Worm (Caenorhabditis elegans) whole organism, L2 larva: ENCODE results near the gene T07F12.1.

ENCODE experiments used
- C34F6.9 ChIP-seq: fragments of 150-350 bp; optimal IDR thresholded peaks from 2 replicates; lab custom pipeline; 2014; ENCODE audit warnings: missing biosample characterization, missing genetic modification characterization
- F13H6.1 ChIP-seq: sonication (generic microtip); optimal IDR thresholded peaks from 2 replicates; lab custom pipeline; 2016; ENCODE audit warnings: missing genetic modification characterization, missing compliant biosample characterization
- Y55F3AM.14 ChIP-seq: fragments of 200-800 bp; sonication (Bioruptor generic); optimal IDR thresholded peaks from 2 replicates; lab custom pipeline; 2018; ENCODE audit warnings: mild to moderate bottlenecking, missing genetic modification characterization, missing compliant biosample characterization
- alr-1 ChIP-seq: fragments of 150-350 bp; optimal IDR thresholded peaks from 2 replicates; lab custom pipeline; 2014; ENCODE audit warnings: missing biosample characterization, missing genetic modification characterization
- aly-2 ChIP-seq: fragments of 150-350 bp; optimal IDR thresholded peaks from 2 replicates; lab custom pipeline; 2014; ENCODE audit warnings: missing biosample characterization, missing genetic modification characterization
- ama-1 ChIP-seq: fragments of 150-350 bp; optimal IDR thresholded peaks from 2 replicates; lab custom pipeline; 2018; ENCODE audit warnings: inconsistent platforms
- blmp-1 ChIP-seq: sonication (generic microtip); optimal IDR thresholded peaks from 2 replicates; lab custom pipeline; 2017; ENCODE audit warnings: missing genetic modification characterization, mild to moderate bottlenecking, missing compliant biosample characterization, antibody characterized with exemption, moderate library complexity; ENCODE audit not compliant: insufficient read depth
- ceh-16 ChIP-seq: fragments of 150-350 bp; optimal IDR thresholded peaks from 2 replicates; lab custom pipeline; 2014; ENCODE audit warnings: missing biosample characterization, missing genetic modification characterization
- crh-2 ChIP-seq: sonication (generic microtip); optimal IDR thresholded peaks from 2 replicates; lab custom pipeline; 2017; ENCODE audit warnings: missing biosample characterization, missing genetic modification characterization
- dmd-4 ChIP-seq: sonication (generic microtip); optimal IDR thresholded peaks from 2 replicates; lab custom pipeline; 2017; ENCODE audit warnings: missing biosample characterization, missing genetic modification characterization
- egl-27 ChIP-seq: sonication (generic microtip); optimal IDR thresholded peaks from 3 replicates; lab custom pipeline; 2017; ENCODE audit warnings: missing biosample characterization, missing genetic modification reagents, missing genetic modification characterization
- elt-1 ChIP-seq: fragments of 150-350 bp; optimal IDR thresholded peaks from 2 replicates; lab custom pipeline; 2014; ENCODE audit warnings: missing biosample characterization, missing genetic modification characterization
- elt-3 ChIP-seq: sonication (generic microtip); optimal IDR thresholded peaks from 2 replicates; lab custom pipeline; 2017; ENCODE audit warnings: missing biosample characterization, missing genetic modification characterization
- fos-1 ChIP-seq: fragments of 150-350 bp; optimal IDR thresholded peaks from 2 replicates; lab custom pipeline; 2014; ENCODE audit warnings: missing biosample characterization, missing genetic modification characterization
- gmeb-1 ChIP-seq: fragments of 150-350 bp; optimal IDR thresholded peaks from 2 replicates; lab custom pipeline; 2014; ENCODE audit warnings: missing biosample characterization, missing genetic modification characterization
- lin-11 ChIP-seq: fragments of 150-350 bp; sonication (generic microtip); optimal IDR thresholded peaks from 2 replicates; lab custom pipeline; 2014; ENCODE audit warnings: missing biosample characterization, missing genetic modification characterization, inconsistent platforms, mixed read lengths
- lin-13 ChIP-seq: fragments of 150-350 bp; optimal IDR thresholded peaks from 2 replicates; lab custom pipeline; 2014; ENCODE audit warnings: missing biosample characterization, missing genetic modification reagents, missing genetic modification characterization
- lin-39 ChIP-seq: fragments of 150-350 bp; optimal IDR thresholded peaks from 2 replicates; lab custom pipeline; 2014; ENCODE audit warnings: missing biosample characterization, missing genetic modification reagents, missing genetic modification characterization
- lsy-2 ChIP-seq, 2 experiments: fragments of 150-350 bp in 1 of 2; sonication (generic microtip) in 1 of 2; optimal IDR thresholded peaks; 2 replicates each; lab custom pipeline; 2014 to 2017; ENCODE audit warnings: missing biosample characterization in 2 of 2, missing genetic modification characterization in 2 of 2
- mab-5 ChIP-seq: fragments of 150-350 bp; optimal IDR thresholded peaks from 2 replicates; lab custom pipeline; 2014; ENCODE audit warnings: missing biosample characterization, missing genetic modification characterization
- mdl-1 ChIP-seq, 2 experiments: fragments of 150-350 bp in 1 of 2; sonication (generic microtip) in 1 of 2; optimal IDR thresholded peaks; 2 replicates each; lab custom pipeline; 2017; ENCODE audit warnings: missing biosample characterization in 2 of 2, missing genetic modification characterization in 2 of 2
- nhr-10 ChIP-seq: sonication (generic microtip); optimal IDR thresholded peaks from 2 replicates; lab custom pipeline; 2017; ENCODE audit warnings: missing biosample characterization, missing genetic modification characterization
- nhr-11 ChIP-seq: fragments of 150-350 bp; optimal IDR thresholded peaks from 2 replicates; lab custom pipeline; 2014; ENCODE audit warnings: missing biosample characterization, missing genetic modification characterization
- nhr-12 ChIP-seq: fragments of 150-350 bp; optimal IDR thresholded peaks from 2 replicates; lab custom pipeline; 2014; ENCODE audit warnings: missing biosample characterization, missing genetic modification characterization
- nhr-129 ChIP-seq: fragments of 150-350 bp; optimal IDR thresholded peaks from 2 replicates; lab custom pipeline; 2014; ENCODE audit warnings: missing biosample characterization, missing genetic modification characterization
- nhr-21 ChIP-seq: fragments of 150-350 bp; optimal IDR thresholded peaks from 2 replicates; lab custom pipeline; 2014; ENCODE audit warnings: missing biosample characterization, missing genetic modification characterization
- nhr-237 ChIP-seq: fragments of 150-350 bp; optimal IDR thresholded peaks from 2 replicates; lab custom pipeline; 2014; ENCODE audit warnings: missing biosample characterization, missing genetic modification characterization
- nhr-25 ChIP-seq: fragments of 150-350 bp; sonication (generic microtip); optimal IDR thresholded peaks from 3 replicates; lab custom pipeline; 2014; ENCODE audit warnings: missing biosample characterization, missing genetic modification characterization
- nhr-6 ChIP-seq: fragments of 150-350 bp; optimal IDR thresholded peaks from 2 replicates; lab custom pipeline; 2014; ENCODE audit warnings: missing biosample characterization, missing genetic modification characterization
- nhr-77 ChIP-seq: fragments of 150-350 bp; optimal IDR thresholded peaks from 2 replicates; lab custom pipeline; 2014; ENCODE audit warnings: missing biosample characterization, missing genetic modification characterization
- peb-1 ChIP-seq: fragments of 150-350 bp; optimal IDR thresholded peaks from 2 replicates; lab custom pipeline; 2014; ENCODE audit warnings: missing biosample characterization, missing genetic modification characterization
- sem-4 ChIP-seq: fragments of 150-350 bp; optimal IDR thresholded peaks from 2 replicates; lab custom pipeline; 2014; ENCODE audit warnings: missing biosample characterization, missing genetic modification reagents, missing genetic modification characterization
- skn-1 ChIP-seq: sonication (generic microtip); optimal IDR thresholded peaks from 2 replicates; lab custom pipeline; 2017; ENCODE audit warnings: missing biosample characterization, missing genetic modification characterization
- sma-3 ChIP-seq: sonication (generic microtip); optimal IDR thresholded peaks from 2 replicates; lab custom pipeline; 2016; ENCODE audit warnings: missing genetic modification reagents, missing genetic modification characterization, missing compliant biosample characterization
- snpc-4 ChIP-seq: fragments of 150-350 bp; optimal IDR thresholded peaks from 2 replicates; lab custom pipeline; 2014; ENCODE audit warnings: missing biosample characterization, missing genetic modification characterization
- unc-39 ChIP-seq: fragments of 150-350 bp; optimal IDR thresholded peaks from 2 replicates; lab custom pipeline; 2014; ENCODE audit warnings: missing biosample characterization, missing genetic modification characterization
- unc-55 ChIP-seq: fragments of 150-350 bp; sonication (generic microtip); optimal IDR thresholded peaks from 3 replicates; lab custom pipeline; 2014; ENCODE audit warnings: missing biosample characterization, missing genetic modification reagents, missing genetic modification characterization
- unc-62 ChIP-seq: fragments of 150-350 bp; optimal IDR thresholded peaks from 2 replicates; lab custom pipeline; 2014; ENCODE audit warnings: missing biosample characterization, missing genetic modification reagents, missing genetic modification characterization
- zag-1 ChIP-seq: fragments of 150-350 bp; optimal IDR thresholded peaks from 2 replicates; lab custom pipeline; 2014; ENCODE audit warnings: missing biosample characterization, missing genetic modification characterization
- ztf-1 ChIP-seq: fragments of 200-800 bp; sonication (Bioruptor generic); conservative IDR thresholded peaks from 2 replicates; pipeline ENCODE4 v1.3.6; 2022; ENCODE audit warnings: missing genetic modification characterization, missing compliant biosample characterization
- ztf-4 ChIP-seq: fragments of 150-350 bp; optimal IDR thresholded peaks from 2 replicates; lab custom pipeline; 2014; ENCODE audit warnings: missing biosample characterization, missing genetic modification characterization

The T07F12.1 gene

DNA sequence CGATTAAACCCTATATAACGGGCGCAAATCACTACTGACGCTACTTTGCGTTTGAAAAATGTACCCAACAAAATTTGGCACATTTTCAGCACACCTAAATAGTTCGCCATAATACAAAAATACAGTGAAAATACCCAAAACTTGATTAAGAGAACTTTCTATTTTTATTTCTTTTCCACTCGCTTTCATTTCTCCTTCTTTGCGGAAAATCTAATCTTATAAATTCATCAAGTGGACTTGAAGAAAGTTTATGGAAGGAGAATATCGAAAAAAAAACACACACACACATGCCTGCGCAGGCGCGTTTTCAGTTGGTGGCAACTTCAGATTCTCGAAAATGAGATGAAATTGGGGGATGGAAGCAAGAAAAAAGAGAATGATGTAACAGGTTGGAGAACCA is 18.6 kb upstream of the T07F12.1 start:
- TF ChIP-seq blmp-1 (tag; lab: Kevin White, UChicago) (peak; percentile 76), gmeb-1 (tag; lab: Kevin White, UChicago) (no peak)

DNA sequence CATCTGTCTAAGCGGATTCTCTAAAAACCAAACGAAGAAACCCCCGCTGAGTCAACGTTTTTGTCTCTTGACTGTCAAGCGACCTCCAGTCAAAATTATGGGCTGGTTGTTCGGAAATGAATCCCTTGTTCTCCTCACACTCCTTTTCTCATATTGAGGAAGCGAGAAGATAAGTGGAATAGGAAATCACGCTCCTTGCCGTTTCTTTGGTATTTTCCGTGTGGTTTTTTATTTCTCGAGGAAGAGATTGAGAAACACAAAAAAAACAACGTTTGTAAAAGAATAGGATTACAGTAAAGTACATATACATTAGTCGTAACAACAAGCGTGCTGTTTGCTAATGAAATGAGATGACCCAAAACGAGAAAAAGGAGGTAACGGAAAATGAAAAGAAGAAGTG is 17.0 kb upstream of the T07F12.1 start, which contains the start of gene tsp-14:
tsp-14 (minus strand) TSS at position 62 of the 400 bp plus-strand sequence.
- TF ChIP-seq nhr-10 (tag; lab: Kevin White, UChicago) (no peak), zag-1 (no peak), nhr-12 (no peak), mdl-1 (tag; optimal IDR thresholded peaks at IDR 0.05; lab: Kevin White, UChicago) (no peak), alr-1 (tag; lab: Kevin White, UChicago) (no peak), nhr-129 (tag; lab: Kevin White, UChicago) (peak; percentile 0), egl-27 (tag; lab: Kevin White, UChicago) (no peak)
- TF ChIP-seq, all 48 proteins: peak for 1

ce11 chrX:4879998-4880397 is 13.9 kb upstream of the T07F12.1 start:
- no peak for TF ChIP-seq nhr-11
- peak; percentile 16 for TF ChIP-seq nhr-25 (tag; lab: Kevin White, UChicago)

DNA sequence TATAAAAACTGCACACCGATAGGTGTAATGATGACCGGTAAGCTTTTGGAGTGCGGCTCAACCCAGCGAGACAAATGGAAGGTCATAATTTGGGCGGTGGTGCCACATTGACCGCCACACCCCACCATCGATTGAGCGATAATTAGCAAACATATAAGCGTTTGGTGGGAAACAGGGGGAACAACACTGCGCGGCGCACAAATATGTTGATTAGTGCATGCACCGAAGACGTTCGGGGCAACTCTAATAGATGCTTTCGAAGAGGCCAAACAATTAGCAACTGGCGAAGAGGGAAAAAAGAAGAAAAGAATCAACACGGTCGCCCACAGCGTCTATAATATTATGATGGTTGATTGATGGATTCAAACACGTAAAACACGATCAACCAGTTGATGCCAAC is 12.5 kb upstream of the T07F12.1 start:
- no peak for TF ChIP-seq nhr-129 (tag; lab: Kevin White, UChicago)
- TF ChIP-seq blmp-1 (tag; lab: Kevin White, UChicago) = no peak
- no peak for TF ChIP-seq peb-1 (tag; lab: Kevin White, UChicago)
- no peak for TF ChIP-seq aly-2 (tag; lab: Kevin White, UChicago)
- TF ChIP-seq sma-3 = no peak
- no peak for TF ChIP-seq F13H6.1 (tag; lab: Kevin White, UChicago)
- TF ChIP-seq unc-39 = no peak
- no peak for TF ChIP-seq nhr-237
- no peak for TF ChIP-seq mab-5
- no peak for TF ChIP-seq alr-1 (tag; lab: Kevin White, UChicago)
- no peak for TF ChIP-seq nhr-21
- no peak for TF ChIP-seq nhr-10 (tag; lab: Kevin White, UChicago)

DNA sequence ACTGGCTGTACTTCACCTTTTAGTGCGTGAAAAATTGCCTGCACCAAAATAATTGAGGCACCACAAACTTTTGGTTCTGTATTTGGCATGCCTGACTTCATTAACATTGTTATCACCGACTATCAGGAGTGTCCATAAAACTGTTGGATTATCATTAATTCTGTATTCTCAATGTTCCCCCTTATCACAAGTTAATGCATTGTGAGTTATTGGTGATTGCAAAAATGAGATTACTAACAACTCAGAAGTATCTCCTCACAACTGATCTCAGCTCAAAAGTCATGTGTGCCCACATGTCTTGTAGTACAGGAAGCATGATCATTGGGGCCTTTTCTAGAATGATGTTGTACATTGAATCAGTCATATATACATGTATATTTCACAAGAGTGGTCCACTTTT is 8.2 kb upstream of the T07F12.1 start, which contains the start of gene arrd-23:
arrd-23 (plus strand) TSS at position 301 of the 400 bp plus-strand sequence.
- TF ChIP-seq unc-55 (no peak), skn-1 (tag; lab: Kevin White, UChicago) (no peak), aly-2 (tag; lab: Kevin White, UChicago) (no peak), unc-62 (GFP tag; lab: Kevin White, UChicago) (no peak), lin-13 (no peak), Y55F3AM.14 (GFP tag; lab: Kevin White, UChicago) (no peak), sma-3 (no peak)

- TF ChIP-seq nhr-25 (tag; lab: Kevin White, UChicago) (no peak), lsy-2 (tag; optimal IDR thresholded peaks at IDR 0.05; lab: Kevin White, UChicago) (peak in 1 of 2 experiments; percentile 38), ama-1 (no peak), sem-4 (tag; lab: Kevin White, UChicago) (no peak), nhr-11 (no peak), crh-2 (tag; lab: Kevin White, UChicago) (peak; percentile 0), peb-1 (tag; lab: Kevin White, UChicago) (no peak), zag-1 (no peak), lin-39 (tag; lab: Kevin White, UChicago) (no peak), nhr-6 (tag; lab: Kevin White, UChicago) (no peak), F13H6.1 (tag; lab: Kevin White, UChicago) (peak; percentile 3), mdl-1 (tag; optimal IDR thresholded peaks at IDR 0.05; lab: Kevin White, UChicago) (no peak), dmd-4 (tag; lab: Kevin White, UChicago) (no peak), lin-11 (tag; lab: Kevin White, UChicago) (no peak), elt-3 (tag; lab: Kevin White, UChicago) (no peak), fos-1 (tag; lab: Kevin White, UChicago) (no peak), egl-27 (tag; lab: Kevin White, UChicago) (no peak), ztf-4 (tag; lab: Kevin White, UChicago) (no peak), unc-39 (no peak), mab-5 (no peak), nhr-237 (no peak), nhr-10 (tag; lab: Kevin White, UChicago) (no peak), C34F6.9 (tag; lab: Kevin White, UChicago) (no peak), sma-3 (no peak), skn-1 (tag; lab: Kevin White, UChicago) (no peak), nhr-21 (no peak), blmp-1 (tag; lab: Kevin White, UChicago) (no peak), nhr-129 (tag; lab: Kevin White, UChicago) (peak; percentile 20), elt-1 (tag; lab: Kevin White, UChicago) (no peak), unc-62 (GFP tag; lab: Kevin White, UChicago) (no peak), snpc-4 (no peak), ceh-16 (tag; lab: Kevin White, UChicago) (peak; percentile 4), alr-1 (tag; lab: Kevin White, UChicago) (no peak), nhr-77 (tag; lab: Kevin White, UChicago) (no peak), Y55F3AM.14 (GFP tag; lab: Kevin White, UChicago) (no peak), ztf-1 (GFP tag; lab: Robert Waterston, UW) (no peak)
Measured at ce11 chrX:4890159-4890558, 3.7 kb upstream of the T07F12.1 start, which contains the start of gene T07F12.2. T07F12.2 (plus strand) TSS chrX:4890245.
